Worm (Caenorhabditis elegans): ENCODE results near the gene nphp-4.
A peak's percentile ranks its signal among the peaks of the same experiment; 100 is the strongest.

Gene nphp-4

DNA sequence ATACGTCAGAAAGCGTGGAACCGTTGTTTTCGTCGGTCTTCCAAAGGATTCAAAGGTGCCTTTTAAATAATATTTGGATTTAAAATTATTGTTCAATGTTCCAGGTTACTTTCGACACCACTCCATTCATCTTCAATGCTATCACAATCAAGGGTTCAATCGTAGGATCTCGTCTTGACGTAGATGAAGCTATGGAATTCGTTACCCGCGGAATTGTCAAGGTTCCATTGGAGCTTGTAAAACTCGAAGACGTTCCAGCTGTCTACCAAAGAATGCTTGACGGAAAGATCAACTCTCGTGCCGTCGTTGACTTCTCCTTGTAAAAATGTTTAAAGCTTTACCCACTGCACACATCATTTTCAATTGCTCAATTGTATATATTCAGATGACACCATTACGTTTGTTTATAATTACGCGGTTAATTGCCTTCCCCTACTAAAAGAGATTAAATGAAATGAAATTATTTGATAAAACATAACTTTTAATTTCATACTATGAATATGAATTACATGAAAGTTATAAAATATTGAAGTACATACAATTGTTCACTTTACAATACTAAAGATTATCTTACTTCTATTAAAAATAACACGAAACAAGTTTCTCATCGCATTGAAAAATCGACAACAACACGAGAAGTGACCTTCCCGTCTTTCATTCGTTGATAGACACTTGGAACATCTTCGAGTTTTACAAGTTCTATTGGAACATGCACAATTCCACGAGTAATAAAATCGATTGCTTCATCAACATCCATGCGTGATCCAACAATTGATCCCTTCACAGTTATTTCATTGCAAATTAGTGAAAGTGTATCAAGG, 45.8 kb upstream of the nphp-4 start (continued):
- TF ChIP-seq ceh-62 (tag; optimal IDR thresholded peaks at IDR 0.05) = no peak
- TF ChIP-seq zip-11 (GFP tag; IDR thresholded peaks at IDR 0.05) = no peak
- TF ChIP-seq D1046.2 (GFP tag; IDR thresholded peaks at IDR 0.05) = no peak
- no peak for TF ChIP-seq fkh-10 (GFP tag; optimal IDR thresholded peaks at IDR 0.05)
- TF ChIP-seq ceh-82 (tag; optimal IDR thresholded peaks at IDR 0.05) = no peak
- TF ChIP-seq nhr-6 (tag; optimal IDR thresholded peaks at IDR 0.05) = no peak
- TF ChIP-seq dmd-6 (GFP tag; IDR thresholded peaks at IDR 0.05) = no peak
- TF ChIP-seq nhr-11 (tag; optimal IDR thresholded peaks at IDR 0.05) = no peak
- TF ChIP-seq unc-62 (GFP tag; optimal IDR thresholded peaks at IDR 0.05 in 1 of 2) = no peak
- no peak for TF ChIP-seq unc-62 (tag; optimal IDR thresholded peaks at IDR 0.05)
- TF ChIP-seq mes-2 (tag; optimal IDR thresholded peaks at IDR 0.05; ENCODE audit: poor library complexity, severe bottlenecking) = peak; percentile 46
- peak; percentile 38 for TF ChIP-seq nhr-28 (tag; optimal IDR thresholded peaks at IDR 0.05)

DNA sequence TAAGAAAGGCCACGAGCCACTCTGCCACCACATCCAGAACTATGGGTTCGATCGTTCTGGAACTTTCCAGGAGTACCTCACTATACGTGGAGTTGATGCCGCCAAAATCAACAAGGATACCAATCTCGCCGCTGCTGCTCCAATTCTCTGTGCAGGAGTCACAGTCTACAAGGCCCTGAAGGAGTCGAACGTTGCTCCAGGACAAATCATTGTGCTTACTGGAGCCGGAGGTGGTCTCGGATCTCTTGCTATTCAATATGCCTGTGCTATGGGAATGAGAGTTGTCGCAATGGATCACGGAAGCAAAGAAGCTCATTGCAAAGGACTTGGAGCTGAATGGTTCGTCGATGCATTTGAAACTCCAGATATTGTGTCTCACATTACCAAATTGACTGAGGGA, 45.1 kb upstream of the nphp-4 start:
- TF ChIP-seq unc-62 (GFP tag; optimal IDR thresholded peaks at IDR 0.05 in 1 of 2) (peak in 1 of 2 experiments; percentile 60), unc-62 (tag; optimal IDR thresholded peaks at IDR 0.05) (no peak), snpc-4 (tag; optimal IDR thresholded peaks at IDR 0.05) (no peak), mes-2 (tag; optimal IDR thresholded peaks at IDR 0.05; ENCODE audit: poor library complexity, severe bottlenecking) (peak; percentile 36)

DNA sequence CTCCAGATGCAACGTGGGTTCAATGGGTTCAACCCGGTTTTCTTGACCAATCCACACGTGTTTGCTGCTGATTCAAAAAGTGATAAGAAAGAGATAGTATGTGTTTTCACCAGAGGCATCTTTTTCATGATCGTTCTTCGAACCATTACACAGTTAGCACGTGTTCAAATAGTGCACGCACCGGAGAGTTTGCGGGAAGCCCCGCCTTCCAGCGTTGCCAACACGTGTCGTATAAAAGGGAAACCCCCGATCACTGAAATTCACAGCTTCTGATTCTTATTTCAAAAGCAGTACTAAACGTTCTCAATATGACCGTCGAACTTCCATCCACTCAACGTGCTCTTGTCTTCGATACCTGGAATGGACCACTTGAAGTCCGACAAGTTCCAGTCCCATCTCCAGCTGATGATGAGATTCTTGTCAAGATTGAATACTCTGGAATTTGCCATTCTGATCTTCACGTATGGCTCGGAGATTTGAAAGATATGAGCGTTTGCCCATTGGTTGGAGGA, 44.5 kb upstream of the nphp-4 start, which contains the start of gene adh-1:
adh-1 (plus strand) TSS at position 261 of the 512 bp plus-strand sequence.
- TF ChIP-seq zfp-2 (tag; optimal IDR thresholded peaks at IDR 0.05) (no peak), nhr-25 (tag; optimal IDR thresholded peaks at IDR 0.05; ENCODE audit: borderline replicate concordance, insufficient read depth) (no peak), snpc-4 (tag; optimal IDR thresholded peaks at IDR 0.05) (no peak), lsy-2 (tag; optimal IDR thresholded peaks at IDR 0.05) (peak in 1 of 2 experiments; percentile 45), lin-1 (GFP tag; IDR thresholded peaks at IDR 0.05) (0 out of 2 replicates have a peak, but pooled peaks have one; percentile 35), unc-62 (GFP tag; optimal IDR thresholded peaks at IDR 0.05 in 1 of 2) (peak in 1 of 2 experiments; percentile 99), unc-62 (tag; optimal IDR thresholded peaks at IDR 0.05) (no peak), vab-7 (GFP tag; IDR thresholded peaks at IDR 0.05) (no peak), skn-1 (tag; optimal IDR thresholded peaks at IDR 0.05) (no peak), dve-1 (tag; optimal IDR thresholded peaks at IDR 0.05; ENCODE audit: insufficient read depth) (peak; percentile 61), pqm-1 (tag; optimal IDR thresholded peaks at IDR 0.05) (peak; percentile 5), set-16 (GFP tag; IDR thresholded peaks at IDR 0.05) (no peak), mep-1 (tag; optimal IDR thresholded peaks at IDR 0.05) (peak; percentile 55), fos-1 (tag; optimal IDR thresholded peaks at IDR 0.05) (no peak), nhr-11 (tag; optimal IDR thresholded peaks at IDR 0.05) (peak; percentile 73), zfp-3 (GFP tag; conservative IDR thresholded peaks at IDR 0.05) (no peak), ZK337.2 (GFP tag; IDR thresholded peaks at IDR 0.05) (no peak), nhr-76 (tag; optimal IDR thresholded peaks at IDR 0.05) (no peak), mdl-1 (tag; optimal IDR thresholded peaks at IDR 0.05) (peak; percentile 96 to 99), nhr-48 (tag; optimal IDR thresholded peaks at IDR 0.05) (peak; percentile 88), zip-2 (tag; optimal IDR thresholded peaks at IDR 0.05) (no peak), F37D6.2 (tag; optimal IDR thresholded peaks at IDR 0.05) (no peak), ceh-28 (tag; optimal IDR thresholded peaks at IDR 0.05) (no peak), pha-4 (GFP tag; IDR thresholded peaks at IDR 0.05) (no peak), pha-4 (tag; optimal IDR thresholded peaks at IDR 0.05) (no peak), dmd-8 (GFP tag; IDR thresholded peaks at IDR 0.05) (no peak), D1046.2 (GFP tag; IDR thresholded peaks at IDR 0.05) (no peak), fkh-10 (GFP tag; optimal IDR thresholded peaks at IDR 0.05) (no peak), tra-1 (GFP tag; IDR thresholded peaks at IDR 0.05) (no peak), duxl-1 (tag; optimal IDR thresholded peaks at IDR 0.05; ENCODE audit: poor library complexity) (no peak), mxl-3 (GFP tag; optimal IDR thresholded peaks at IDR 0.05) (peak; percentile 100), nhr-10 (tag; optimal IDR thresholded peaks at IDR 0.05) (peak; percentile 95), aha-1 (tag) (peak; percentile 97), hmg-1.1 (GFP tag; IDR thresholded peaks at IDR 0.05) (no peak), hlh-30 (tag; optimal IDR thresholded peaks at IDR 0.05; ENCODE audit: insufficient read depth) (peak; percentile 89), lin-13 (GFP tag; optimal IDR thresholded peaks at IDR 0.05) (no peak), lin-38 (GFP tag; IDR thresholded peaks at IDR 0.05) (no peak), dmd-6 (GFP tag; IDR thresholded peaks at IDR 0.05) (peak; percentile 96)
